Worm (Caenorhabditis elegans) whole organism, L4/young adult: ENCODE measurements around the gene srsx-34.

ENCODE experiments used
- W03F9.2 ChIP-seq: fragments of 150-350 bp; optimal IDR thresholded peaks from 2 replicates; lab custom pipeline; 2014; ENCODE audit warnings: missing biosample characterization, missing genetic modification characterization
- him-1 ChIP-seq: sonication (generic microtip); optimal IDR thresholded peaks from 2 replicates; lab custom pipeline; 2016; ENCODE audit warnings: missing genotype, missing genetic modification reagents, missing genetic modification characterization, missing compliant biosample characterization

ce11 chrV:9049271-9049670 lies 13.5 kb downstream of the srsx-34 start:
- TF ChIP-seq W03F9.2 (tag; lab: Kevin White, UChicago), result no peak
- TF ChIP-seq him-1 (tag; lab: Kevin White, UChicago), result no peak
